Worm (Caenorhabditis elegans): Measurements from ENCODE around the gene nep-15.

nep-15 gene

DNA sequence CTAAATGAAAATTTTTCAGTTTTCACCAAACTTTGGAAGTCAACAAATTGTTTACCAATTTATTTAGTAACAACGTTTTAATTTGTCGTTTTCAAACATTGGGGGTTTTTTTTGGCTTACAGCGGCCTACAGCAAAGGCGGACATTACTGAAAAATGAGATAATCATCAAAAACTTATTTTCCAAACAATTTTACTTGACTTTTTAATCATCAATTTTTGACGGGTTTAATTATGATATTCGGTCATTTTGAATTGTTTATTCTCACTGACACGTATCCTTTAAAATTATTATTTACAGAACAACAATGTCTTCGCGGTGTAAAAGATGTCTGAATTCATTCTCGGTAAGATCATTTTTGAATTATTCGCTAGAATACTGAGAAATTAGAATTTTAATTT, 4.5 kb upstream of the nep-15 start, which contains the start of gene F40B5.2:
Gene F40B5.2 (plus strand): TSS at position 301 of the 400 bp plus-strand sequence.
- TF ChIP-seq lir-3 (tag; optimal IDR thresholded peaks at IDR 0.05; ENCODE audit: poor library complexity): no peak
- no peak for TF ChIP-seq mef-2 (tag; optimal IDR thresholded peaks at IDR 0.05)

DNA sequence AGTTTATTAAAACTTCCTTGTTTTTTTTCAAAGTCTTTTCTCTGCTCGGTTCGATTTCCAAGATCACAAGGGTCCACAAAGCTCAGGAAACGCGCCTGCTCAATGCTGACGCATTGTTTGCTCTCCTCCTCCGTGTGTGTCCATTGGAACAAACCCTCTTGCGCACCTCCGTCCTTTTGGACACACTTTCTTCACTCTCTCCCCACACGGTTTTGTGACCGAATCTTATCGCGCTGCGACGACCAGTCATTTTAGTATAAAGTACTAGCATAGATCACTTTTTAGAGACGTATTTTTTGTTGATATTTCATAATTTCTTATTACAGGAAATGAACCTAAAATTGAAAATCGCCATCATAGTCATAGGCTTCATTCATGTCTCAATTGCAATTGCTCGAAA, 3.8 kb upstream of the nep-15 start:
- TF ChIP-seq fkh-8 (tag; optimal IDR thresholded peaks at IDR 0.05) (peak; percentile 80), elt-3 (tag; optimal IDR thresholded peaks at IDR 0.05) (peak in 1 of 6 experiments; percentile 34), elt-2 (tag; optimal IDR thresholded peaks at IDR 0.05) (peak; percentile 39), snu-23 (GFP tag; optimal IDR thresholded peaks at IDR 0.05) (peak; percentile 80), ztf-4 (tag; optimal IDR thresholded peaks at IDR 0.05) (peak; percentile 64), dsc-1 (tag; optimal IDR thresholded peaks at IDR 0.05) (peak; percentile 70), fkh-4 (tag; optimal IDR thresholded peaks at IDR 0.05; ENCODE audit: borderline replicate concordance) (no peak), hlh-4 (tag; optimal IDR thresholded peaks at IDR 0.05) (no peak), blmp-1 (tag; optimal IDR thresholded peaks at IDR 0.05) (peak; percentile 75), C04F5.9 (tag; optimal IDR thresholded peaks at IDR 0.05) (no peak), lir-3 (tag; optimal IDR thresholded peaks at IDR 0.05; ENCODE audit: poor library complexity) (no peak), lsy-2 (tag; optimal IDR thresholded peaks at IDR 0.05) (peak; percentile 78 to 82), nhr-85 (tag) (peak; percentile 90), nhr-11 (tag; optimal IDR thresholded peaks at IDR 0.05) (no peak), C34B4.2 (tag; optimal IDR thresholded peaks at IDR 0.05) (no peak), sptf-1 (tag; optimal IDR thresholded peaks at IDR 0.05) (no peak), ces-1 (GFP tag; optimal IDR thresholded peaks at IDR 0.05) (no peak), mdl-1 (tag; optimal IDR thresholded peaks at IDR 0.05) (peak in 1 of 2 experiments; percentile 72), nhr-71 (tag; optimal IDR thresholded peaks at IDR 0.05) (peak; percentile 88), zip-4 (GFP tag; optimal IDR thresholded peaks at IDR 0.05) (peak; percentile 16), lin-14 (GFP tag; optimal IDR thresholded peaks at IDR 0.05) (peak; percentile 93), swsn-7 (tag; optimal IDR thresholded peaks at IDR 0.05) (peak; percentile 83), isw-1 (GFP tag; IDR thresholded peaks at IDR 0.05) (peak; percentile 44; the same call in 1 of the 2 replicates), ama-1 (optimal IDR thresholded peaks at IDR 0.05) (no peak), ceh-90 (tag; optimal IDR thresholded peaks at IDR 0.05) (no peak), snpc-4 (tag; optimal IDR thresholded peaks at IDR 0.05) (peak; percentile 55), nhr-77 (tag; optimal IDR thresholded peaks at IDR 0.05) (peak; percentile 69), ztf-11 (tag; optimal IDR thresholded peaks at IDR 0.05) (peak in 1 of 2 experiments; percentile 30), alr-1 (tag; optimal IDR thresholded peaks at IDR 0.05; ENCODE audit: borderline replicate concordance) (no peak), unc-62 (GFP tag; optimal IDR thresholded peaks at IDR 0.05) (no peak), vab-15 (tag; optimal IDR thresholded peaks at IDR 0.05) (no peak), unc-98 (GFP tag; IDR thresholded peaks at IDR 0.05) (no peak), ceh-82 (tag; optimal IDR thresholded peaks at IDR 0.05) (peak; percentile 46 to 88 (median 62)), irx-1 (tag; optimal IDR thresholded peaks at IDR 0.05) (peak; percentile 71), efl-1 (optimal IDR thresholded peaks at IDR 0.05) (peak; percentile 61 to 68), efl-1 (GFP tag; optimal IDR thresholded peaks at IDR 0.05 in 1 of 2) (peak; percentile 58 to 97), zag-1 (tag; optimal IDR thresholded peaks at IDR 0.05) (no peak), C16A3.4 (tag; optimal IDR thresholded peaks at IDR 0.05) (peak; percentile 77), aha-1 (tag; optimal IDR thresholded peaks at IDR 0.05) (peak; percentile 30), grh-1 (GFP tag; IDR thresholded peaks at IDR 0.05) (no peak), egl-13 (tag; optimal IDR thresholded peaks at IDR 0.05) (peak; percentile 54), pag-3 (tag; optimal IDR thresholded peaks at IDR 0.05; ENCODE audit: borderline replicate concordance, insufficient read depth) (no peak), dpl-1 (GFP tag; optimal IDR thresholded peaks at IDR 0.05) (peak; percentile 59 to 73 (median 62)), lin-15B (tag; optimal IDR thresholded peaks at IDR 0.05) (peak; percentile 44), Y116A8C.19 (tag; optimal IDR thresholded peaks at IDR 0.05; ENCODE audit: borderline replicate concordance) (no peak), F16B12.6 (tag; optimal IDR thresholded peaks at IDR 0.05) (no peak), hpl-2 (GFP tag; optimal IDR thresholded peaks at IDR 0.05) (no peak), sox-4 (tag; optimal IDR thresholded peaks at IDR 0.05) (no peak), egl-27 (tag; optimal IDR thresholded peaks at IDR 0.05) (no peak), lin-35 (GFP tag; optimal IDR thresholded peaks at IDR 0.05) (peak; percentile 68 to 80)
